Fruit fly (Drosophila melanogaster): ENCODE data around the gene Sfp24Bb.

Sfp24Bb gene

dm6 chr2L:3639924-3640323 is 29.7 kb downstream of the Sfp24Bb start (continued):
- TF ChIP-seq knrl (GFP tag; IDR thresholded peaks at IDR 0.05; ENCODE audit: partially characterized antibody) (no peak), ftz-f1 (GFP tag; optimal IDR thresholded peaks at IDR 0.05) (peak; percentile 76), CG3838 (GFP tag; optimal IDR thresholded peaks at IDR 0.05) (no peak), aop (GFP tag; IDR thresholded peaks at IDR 0.05) (no peak), row (GFP tag; IDR thresholded peaks at IDR 0.05) (no peak), cad (GFP tag; optimal IDR thresholded peaks at IDR 0.05) (no peak), usp (GFP tag; optimal IDR thresholded peaks at IDR 0.05) (no peak), CG43689 (GFP tag; IDR thresholded peaks at IDR 0.05) (no peak), fd64A (GFP tag; optimal IDR thresholded peaks at IDR 0.05) (no peak), Trl (optimal IDR thresholded peaks at IDR 0.05) (no peak), Trl (GFP tag; optimal IDR thresholded peaks at IDR 0.05) (no peak), ap (GFP tag; IDR thresholded peaks at IDR 0.05) (no peak), sna (GFP tag; IDR thresholded peaks at IDR 0.05; ENCODE audit: partially characterized antibody) (no peak), ind (GFP tag; optimal IDR thresholded peaks at IDR 0.05) (no peak), rib (GFP tag; IDR thresholded peaks at IDR 0.05) (no peak), CG17829 (tag; optimal IDR thresholded peaks at IDR 0.05) (no peak), fru (optimal IDR thresholded peaks at IDR 0.05) (no peak), CG10267 (tag; optimal IDR thresholded peaks at IDR 0.05) (no peak), CG11456 (GFP tag; IDR thresholded peaks at IDR 0.05) (no peak), Ssrp (tag; optimal IDR thresholded peaks at IDR 0.05) (no peak), CG11247 (GFP tag; IDR thresholded peaks at IDR 0.05) (no peak), CG4707 (GFP tag; optimal IDR thresholded peaks at IDR 0.05) (no peak), D (optimal IDR thresholded peaks at IDR 0.05) (no peak), D (GFP tag; optimal IDR thresholded peaks at IDR 0.05) (no peak), CG10654 (GFP tag; optimal IDR thresholded peaks at IDR 0.05) (no peak), crc (GFP tag; optimal IDR thresholded peaks at IDR 0.05) (no peak), lov (optimal IDR thresholded peaks at IDR 0.05) (no peak), lov (GFP tag; IDR thresholded peaks at IDR 0.05) (no peak), pzg (GFP tag; optimal IDR thresholded peaks at IDR 0.05) (no peak), slbo (GFP tag; IDR thresholded peaks at IDR 0.05) (no peak), ken (GFP tag; IDR thresholded peaks at IDR 0.05) (no peak), Dbx (GFP tag; IDR thresholded peaks at IDR 0.05) (0 out of 3 replicates have a peak, but pooled peaks have one; percentile 40), Mad (GFP tag; optimal IDR thresholded peaks at IDR 0.05) (no peak), ci (GFP tag; IDR thresholded peaks at IDR 0.05) (peak; percentile 22; the same call in 1 of the 3 replicates), CG6791 (GFP tag; IDR thresholded peaks at IDR 0.05; ENCODE audit: partially characterized antibody) (no peak), CG17612 (GFP tag; IDR thresholded peaks at IDR 0.05) (no peak), chn (GFP tag; optimal IDR thresholded peaks at IDR 0.05) (no peak), CG12659 (GFP tag; optimal IDR thresholded peaks at IDR 0.05) (no peak), CG17359 (tag; optimal IDR thresholded peaks at IDR 0.05) (no peak), ro (GFP tag; IDR thresholded peaks at IDR 0.05) (no peak), CG12236 (GFP tag; optimal IDR thresholded peaks at IDR 0.05) (no peak), br (optimal IDR thresholded peaks at IDR 0.05) (no peak), gt (GFP tag; IDR thresholded peaks at IDR 0.05) (no peak), gro (GFP tag; optimal IDR thresholded peaks at IDR 0.05) (peak; percentile 14), amos (GFP tag; IDR thresholded peaks at IDR 0.05; ENCODE audit: partially characterized antibody) (no peak), cg (GFP tag; optimal IDR thresholded peaks at IDR 0.05) (peak; percentile 63), wor (GFP tag; IDR thresholded peaks at IDR 0.05) (no peak), CG12219 (GFP tag; optimal IDR thresholded peaks at IDR 0.05) (no peak), HmgZ (tag; optimal IDR thresholded peaks at IDR 0.05) (peak; percentile 19), Nf-YC (tag; optimal IDR thresholded peaks at IDR 0.05) (peak; percentile 12), Optix (GFP tag; IDR thresholded peaks at IDR 0.05) (no peak), CG2199 (GFP tag; IDR thresholded peaks at IDR 0.05) (no peak), Elba2 (GFP tag; optimal IDR thresholded peaks at IDR 0.05) (no peak), CG17568 (GFP tag; optimal IDR thresholded peaks at IDR 0.05) (no peak), slp2 (GFP tag; optimal IDR thresholded peaks at IDR 0.05) (no peak)

All from whole organism, embryonic.